Worm (Caenorhabditis elegans) whole organism, L4 larva: ENCODE data around the gene alkb-8.

Experiments
- D1046.2 ChIP-seq: fragments of 200-800 bp; sonication (Bioruptor generic); IDR thresholded peaks from 2 replicates; pipeline ENCODE4 v1.3.6; 2022; ENCODE audit warnings: missing genetic modification characterization, missing compliant biosample characterization
- F10B5.3 ChIP-seq: sonication (generic microtip); optimal IDR thresholded peaks from 2 replicates; lab custom pipeline; 2016; ENCODE audit warnings: mild to moderate bottlenecking, missing genetic modification characterization, missing compliant biosample characterization
- F26F4.8 ChIP-seq: fragments of 200-800 bp; sonication (Bioruptor generic); conservative IDR thresholded peaks from 2 replicates; pipeline ENCODE4 v1.3.6; 2022; ENCODE audit warnings: missing genetic modification characterization, missing compliant biosample characterization
- F49E8.2 ChIP-seq: sonication (generic microtip); optimal IDR thresholded peaks from 2 replicates; lab custom pipeline; 2016; ENCODE audit warnings: missing compliant biosample characterization, mild to moderate bottlenecking, missing genetic modification characterization, borderline replicate concordance
- T20F7.1 ChIP-seq: fragments of 200-800 bp; sonication (Bioruptor generic); optimal IDR thresholded peaks from 2 replicates; lab custom pipeline; 2018; ENCODE audit warnings: mild to moderate bottlenecking, missing genetic modification characterization, missing compliant biosample characterization
- T26A8.4 ChIP-seq: fragments of 200-800 bp; sonication (Bioruptor generic); IDR thresholded peaks from 2 replicates; pipeline ENCODE4 v1.3.6; 2022; ENCODE audit warnings: missing genetic modification characterization, missing compliant biosample characterization
- Y5F2A.4 ChIP-seq: fragments of 200-800 bp; sonication (Bioruptor generic); optimal IDR thresholded peaks from 2 replicates; lab custom pipeline; 2018; ENCODE audit warnings: mild to moderate bottlenecking, missing genetic modification characterization, missing compliant biosample characterization
- Y75B8A.6 ChIP-seq: fragments of 200-800 bp; sonication (Bioruptor generic); IDR thresholded peaks from 2 replicates; pipeline ENCODE4 v1.3.6; 2022; ENCODE audit warnings: missing genetic modification reagents, missing genetic modification characterization, missing compliant biosample characterization
- ZK337.2 ChIP-seq: fragments of 200-800 bp; sonication (Bioruptor generic); IDR thresholded peaks from 2 replicates; pipeline ENCODE4 v1.3.6; 2022; ENCODE audit warnings: missing genetic modification reagents, missing genetic modification characterization, missing compliant biosample characterization
- ZK546.5 ChIP-seq, 2 experiments: sonication (generic microtip); optimal IDR thresholded peaks; 2 replicates each; lab custom pipeline; 2017; ENCODE audit warnings: missing biosample characterization in 2 of 2, missing genetic modification characterization in 2 of 2
- aha-1 ChIP-seq: fragments of 150-350 bp; peaks from one replicate; lab custom pipeline; 2014; ENCODE audit warnings: missing biosample characterization, missing genetic modification characterization
- aly-2 ChIP-seq: sonication (generic microtip); optimal IDR thresholded peaks from 2 replicates; lab custom pipeline; 2018; ENCODE audit warnings: missing biosample characterization, missing genetic modification characterization
- ceh-28 ChIP-seq: fragments of 150-350 bp; optimal IDR thresholded peaks from 2 replicates; lab custom pipeline; 2014; ENCODE audit warnings: missing biosample characterization, missing genetic modification reagents, missing genetic modification characterization
- ceh-32 ChIP-seq: sonication (generic microtip); optimal IDR thresholded peaks from 2 replicates; lab custom pipeline; 2016; ENCODE audit warnings: mild to moderate bottlenecking, missing genetic modification characterization, missing compliant biosample characterization; ENCODE audit not compliant: poor library complexity
- ces-1 ChIP-seq: fragments of 150-350 bp; sonication (generic microtip); optimal IDR thresholded peaks from 4 replicates; lab custom pipeline; 2014; ENCODE audit warnings: missing biosample characterization, missing genetic modification reagents, missing genetic modification characterization
- daf-19 ChIP-seq: fragments of 200-800 bp; sonication (Bioruptor generic); conservative IDR thresholded peaks from 2 replicates; pipeline ENCODE4 v1.3.6; 2022; ENCODE audit warnings: missing genetic modification characterization, missing compliant biosample characterization
- daf-8 ChIP-seq: fragments of 200-800 bp; sonication (Bioruptor generic); IDR thresholded peaks from 2 replicates; pipeline ENCODE4 v1.3.6; 2022; ENCODE audit warnings: missing genetic modification characterization, missing compliant biosample characterization
- dpl-1 ChIP-seq: fragments of 150-350 bp; optimal IDR thresholded peaks from 2 replicates; lab custom pipeline; 2014; ENCODE audit warnings: missing biosample characterization, missing genetic modification reagents, missing genetic modification characterization
- dve-1 ChIP-seq: sonication (generic microtip); optimal IDR thresholded peaks from 2 replicates; lab custom pipeline; 2017; ENCODE audit warnings: antibody characterized with exemption, mild to moderate bottlenecking, missing genetic modification characterization, missing compliant biosample characterization; ENCODE audit not compliant: insufficient read depth
- fkh-10 ChIP-seq: fragments of 150-350 bp; optimal IDR thresholded peaks from 2 replicates; lab custom pipeline; 2014; ENCODE audit warnings: missing biosample characterization, missing genetic modification reagents, missing genetic modification characterization
- fos-1 ChIP-seq: fragments of 150-350 bp; optimal IDR thresholded peaks from 2 replicates; lab custom pipeline; 2014; ENCODE audit warnings: missing biosample characterization, missing genetic modification characterization
- hlh-11 ChIP-seq: fragments of 200-800 bp; sonication (Bioruptor generic); optimal IDR thresholded peaks from 2 replicates; lab custom pipeline; 2018; ENCODE audit warnings: mild to moderate bottlenecking, missing genetic modification characterization, missing compliant biosample characterization
- hlh-30 ChIP-seq: sonication (generic microtip); optimal IDR thresholded peaks from 2 replicates; lab custom pipeline; 2017; ENCODE audit warnings: antibody characterized with exemption, mild to moderate bottlenecking, missing genetic modification characterization, missing compliant biosample characterization; ENCODE audit not compliant: insufficient read depth
- jun-1 ChIP-seq: fragments of 150-350 bp; optimal IDR thresholded peaks from 2 replicates; lab custom pipeline; 2014; ENCODE audit warnings: missing biosample characterization, missing genetic modification reagents, missing genetic modification characterization
- lin-1 ChIP-seq: fragments of 200-800 bp; sonication (Bioruptor generic); IDR thresholded peaks from 2 replicates; pipeline ENCODE4 v1.3.6; 2022; ENCODE audit warnings: missing genetic modification reagents, missing genetic modification characterization, missing compliant biosample characterization
- lin-15B ChIP-seq: fragments of 150-350 bp; sonication (generic microtip); optimal IDR thresholded peaks from 3 replicates; lab custom pipeline; 2014; ENCODE audit warnings: missing biosample characterization, missing genetic modification characterization
- lin-38 ChIP-seq: fragments of 200-800 bp; sonication (Bioruptor generic); IDR thresholded peaks from 2 replicates; pipeline ENCODE4 v1.3.6; 2022; ENCODE audit warnings: missing genetic modification reagents, missing genetic modification characterization, missing compliant biosample characterization
- lir-3 ChIP-seq: sonication (generic microtip); optimal IDR thresholded peaks from 2 replicates; lab custom pipeline; 2016; ENCODE audit warnings: mild to moderate bottlenecking, missing genetic modification characterization, missing compliant biosample characterization
- lsy-2 ChIP-seq, 2 experiments: fragments of 150-350 bp in 1 of 2; sonication (generic microtip) in 1 of 2; optimal IDR thresholded peaks; 2 replicates each; lab custom pipeline; 2014 to 2017; ENCODE audit warnings: missing biosample characterization in 2 of 2, missing genetic modification characterization in 2 of 2
- madf-5 ChIP-seq, 2 experiments: fragments of 200-800 bp; sonication (Bioruptor generic); IDR thresholded peaks; 2 replicates each; pipeline ENCODE4 v1.3.6; 2022; ENCODE audit warnings: missing compliant biosample characterization in 2 of 2, missing genetic modification characterization in 2 of 2
- madf-9 ChIP-seq: fragments of 200-800 bp; sonication (Bioruptor generic); conservative IDR thresholded peaks from 2 replicates; pipeline ENCODE4 v1.3.6; 2022; ENCODE audit warnings: missing genetic modification reagents, missing genetic modification characterization, missing compliant biosample characterization
- mdl-1 ChIP-seq, 2 experiments: fragments of 150-350 bp in 1 of 2; sonication (generic microtip) in 1 of 2; optimal IDR thresholded peaks; 2 replicates each; lab custom pipeline; 2014 to 2017; ENCODE audit warnings: missing biosample characterization in 2 of 2, missing genetic modification characterization in 2 of 2
- mdt-29 ChIP-seq: fragments of 200-800 bp; sonication (Bioruptor generic); IDR thresholded peaks from 2 replicates; pipeline ENCODE4 v1.3.6; 2022; ENCODE audit warnings: missing genetic modification reagents, missing genetic modification characterization, missing compliant biosample characterization
- mes-2 ChIP-seq: sonication (generic microtip); optimal IDR thresholded peaks from 2 replicates; lab custom pipeline; 2016; ENCODE audit warnings: missing genotype, mild to moderate bottlenecking, missing genetic modification characterization, missing compliant biosample characterization; ENCODE audit not compliant: poor library complexity, severe bottlenecking
- nhr-41 ChIP-seq: fragments of 200-800 bp; sonication (Bioruptor generic); IDR thresholded peaks from 2 replicates; pipeline ENCODE4 v1.3.6; 2022; ENCODE audit warnings: missing genetic modification reagents, missing genetic modification characterization, missing compliant biosample characterization
- nhr-42 ChIP-seq: fragments of 200-800 bp; sonication (Bioruptor generic); IDR thresholded peaks from 2 replicates; pipeline ENCODE4 v1.3.6; 2022; ENCODE audit warnings: missing genetic modification characterization, missing compliant biosample characterization
- nhr-48 ChIP-seq: sonication (generic microtip); optimal IDR thresholded peaks from 2 replicates; lab custom pipeline; 2016; ENCODE audit warnings: mild to moderate bottlenecking, missing genetic modification characterization, missing compliant biosample characterization
- nhr-6 ChIP-seq: fragments of 150-350 bp; optimal IDR thresholded peaks from 2 replicates; lab custom pipeline; 2014; ENCODE audit warnings: missing biosample characterization, missing genetic modification characterization
- php-3 ChIP-seq: fragments of 200-800 bp; sonication (Bioruptor generic); IDR thresholded peaks from 2 replicates; pipeline ENCODE4 v1.3.6; 2022; ENCODE audit warnings: missing genetic modification reagents, missing genetic modification characterization, missing compliant biosample characterization
- sdz-12 ChIP-seq: fragments of 200-800 bp; sonication (Bioruptor generic); optimal IDR thresholded peaks from 2 replicates; lab custom pipeline; 2018; ENCODE audit warnings: mild to moderate bottlenecking, missing genetic modification characterization, missing compliant biosample characterization
- snpc-1.2 ChIP-seq: fragments of 200-800 bp; sonication (Bioruptor generic); IDR thresholded peaks from 2 replicates; pipeline ENCODE4 v1.3.6; 2022; ENCODE audit warnings: missing genetic modification reagents, missing genetic modification characterization, missing compliant biosample characterization
- snpc-4 ChIP-seq: fragments of 150-350 bp; optimal IDR thresholded peaks from 2 replicates; lab custom pipeline; 2014; ENCODE audit warnings: missing biosample characterization, missing genetic modification characterization
- tag-97 ChIP-seq: fragments of 200-800 bp; sonication (Bioruptor generic); IDR thresholded peaks from 2 replicates; pipeline ENCODE4 v1.3.6; 2022; ENCODE audit warnings: missing genetic modification characterization, missing compliant biosample characterization
- tra-1 ChIP-seq: fragments of 200-800 bp; sonication (Bioruptor generic); IDR thresholded peaks from 2 replicates; pipeline ENCODE4 v1.3.6; 2022; ENCODE audit warnings: missing genetic modification reagents, missing genetic modification characterization, missing compliant biosample characterization
- unc-130 ChIP-seq: sonication (generic microtip); optimal IDR thresholded peaks from 2 replicates; lab custom pipeline; 2016; ENCODE audit warnings: missing genetic modification reagents, missing genetic modification characterization, missing compliant biosample characterization
- unc-39 ChIP-seq: sonication (generic microtip); optimal IDR thresholded peaks from 2 replicates; lab custom pipeline; 2017; ENCODE audit warnings: missing biosample characterization, missing genetic modification characterization
- zfp-3 ChIP-seq: fragments of 200-800 bp; sonication (Bioruptor generic); conservative IDR thresholded peaks from 2 replicates; pipeline ENCODE4 v1.3.6; 2022; ENCODE audit warnings: missing genetic modification reagents, missing genetic modification characterization, missing compliant biosample characterization
- zip-11 ChIP-seq: fragments of 200-800 bp; sonication (Bioruptor generic); IDR thresholded peaks from 2 replicates; pipeline ENCODE4 v1.3.6; 2022; ENCODE audit warnings: missing genetic modification characterization, missing compliant biosample characterization
- ztf-11 ChIP-seq: fragments of 150-350 bp; optimal IDR thresholded peaks from 2 replicates; lab custom pipeline; 2014; ENCODE audit warnings: missing biosample characterization, missing genetic modification characterization
- ztf-7 ChIP-seq: fragments of 150-350 bp; optimal IDR thresholded peaks from 2 replicates; lab custom pipeline; 2014; ENCODE audit warnings: missing biosample characterization, missing genetic modification characterization

alkb-8 gene

DNA sequence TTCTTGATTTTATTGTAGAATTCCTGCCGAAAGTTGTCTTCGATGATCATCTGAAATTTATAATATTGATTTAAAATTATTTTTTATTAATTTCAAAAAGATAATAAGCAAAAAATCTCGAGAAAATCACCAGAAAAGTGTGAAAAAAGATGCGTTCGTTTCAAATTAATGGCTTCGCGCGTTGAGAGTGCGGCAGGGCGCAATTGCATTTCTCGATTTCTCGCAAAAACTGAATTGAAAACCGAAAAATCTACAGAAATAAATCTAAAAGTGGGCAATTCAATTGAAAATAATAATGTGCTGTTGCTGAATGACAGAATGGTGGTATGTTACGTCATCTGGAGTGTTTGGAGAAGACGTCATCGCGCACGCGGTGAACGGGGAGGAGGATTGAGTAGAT, 25.9 kb downstream of the alkb-8 start, which contains the start of gene evl-18:
Gene evl-18, minus strand, starts transcription at position 50 of the 400 bp plus-strand sequence.
- TF ChIP-seq lsy-2 (tag; optimal IDR thresholded peaks at IDR 0.05; lab: Kevin White, UChicago) (peak in 1 of 2 experiments; percentile 33), F10B5.3 (tag; lab: Kevin White, UChicago) (no peak), mes-2 (tag; lab: Kevin White, UChicago) (peak; percentile 15), Y5F2A.4 (no peak), ztf-11 (tag; lab: Kevin White, UChicago) (no peak), lir-3 (tag; lab: Kevin White, UChicago) (no peak), aha-1 (tag; lab: Kevin White, UChicago) (no peak), fos-1 (no peak), F49E8.2 (no peak), D1046.2 (GFP tag; lab: Robert Waterston, UW) (no peak), hlh-11 (tag; lab: Kevin White, UChicago) (no peak), snpc-1.2 (GFP tag; lab: Robert Waterston, UW) (no peak), nhr-42 (no peak), lin-15B (no peak), dpl-1 (GFP tag; lab: Kevin White, UChicago) (peak; percentile 58), zfp-3 (GFP tag; lab: Robert Waterston, UW) (no peak), lin-38 (GFP tag; lab: Robert Waterston, UW) (peak; percentile 71), php-3 (GFP tag; lab: Robert Waterston, UW) (no peak), ZK337.2 (GFP tag; lab: Robert Waterston, UW) (no peak), ceh-32 (tag; lab: Kevin White, UChicago) (no peak), madf-5 (GFP tag; IDR thresholded peaks at IDR 0.05; lab: Robert Waterston, UW) (no peak), Y75B8A.6 (GFP tag; lab: Robert Waterston, UW) (no peak), unc-130 (GFP tag; lab: Kevin White, UChicago) (no peak), nhr-6 (tag; lab: Kevin White, UChicago) (no peak), daf-19 (GFP tag; lab: Robert Waterston, UW) (no peak), daf-8 (GFP tag; lab: Robert Waterston, UW) (no peak), T20F7.1 (GFP tag; lab: Kevin White, UChicago) (no peak), T26A8.4 (no peak), sdz-12 (GFP tag; lab: Kevin White, UChicago) (no peak), nhr-48 (tag; lab: Kevin White, UChicago) (no peak)

DNA sequence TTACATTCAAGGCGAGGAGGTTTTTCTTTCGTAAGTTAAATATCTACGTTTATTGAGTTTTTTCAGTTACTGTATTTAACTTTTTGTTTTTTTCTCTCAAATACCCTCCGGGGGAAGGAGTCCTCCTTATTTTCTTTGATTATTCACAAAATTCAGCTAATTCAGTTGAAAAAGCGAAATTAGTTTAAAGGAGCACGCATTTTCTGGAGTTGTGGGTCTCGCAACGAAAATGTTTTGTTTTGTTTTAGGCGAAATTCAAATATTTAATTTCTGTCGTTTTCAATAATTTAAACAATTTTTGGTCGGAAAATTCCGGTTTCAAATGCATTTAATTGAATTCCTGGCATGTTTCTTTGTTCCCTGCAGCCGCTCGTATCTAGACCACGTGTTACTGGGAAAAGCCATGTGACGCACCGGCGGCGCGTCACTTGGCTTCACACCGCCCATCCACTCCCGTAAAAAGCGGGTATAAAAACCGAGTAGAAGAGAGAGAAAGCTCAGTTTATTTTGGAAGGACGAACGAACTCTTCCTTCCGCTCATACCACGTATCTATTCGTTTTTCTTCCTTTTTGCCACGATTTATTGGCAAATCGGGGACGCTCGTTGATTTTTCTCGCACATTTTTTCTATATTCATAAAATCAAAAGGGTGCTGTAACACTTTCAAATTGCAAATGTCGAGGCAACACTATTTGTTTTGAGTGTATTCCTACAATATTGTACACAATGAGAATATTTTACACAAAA, 26.6 kb downstream of the alkb-8 start:
- TF ChIP-seq ces-1 (no peak), ceh-28 (tag; lab: Kevin White, UChicago) (no peak), tag-97 (GFP tag; lab: Robert Waterston, UW) (no peak), unc-39 (tag; lab: Kevin White, UChicago) (no peak), F10B5.3 (tag; lab: Kevin White, UChicago) (no peak), fkh-10 (GFP tag; lab: Kevin White, UChicago) (no peak), nhr-41 (GFP tag; lab: Robert Waterston, UW) (no peak), ztf-11 (tag; lab: Kevin White, UChicago) (no peak), hlh-30 (tag; lab: Kevin White, UChicago) (peak; percentile 69), dve-1 (tag; lab: Kevin White, UChicago) (peak; percentile 33), jun-1 (tag; lab: Kevin White, UChicago) (no peak), snpc-4 (no peak), aly-2 (no peak), fos-1 (no peak), tra-1 (GFP tag; lab: Robert Waterston, UW) (no peak), mdt-29 (no peak), lin-1 (GFP tag; lab: Robert Waterston, UW) (no peak), T20F7.1 (GFP tag; lab: Kevin White, UChicago) (no peak), F26F4.8 (GFP tag; lab: Robert Waterston, UW) (no peak), zip-11 (no peak), daf-8 (GFP tag; lab: Robert Waterston, UW) (no peak), ztf-7 (tag; lab: Kevin White, UChicago) (no peak), ZK546.5 (tag; optimal IDR thresholded peaks at IDR 0.05; lab: Kevin White, UChicago) (no peak), mdl-1 (tag; optimal IDR thresholded peaks at IDR 0.05; lab: Kevin White, UChicago) (no peak), madf-9 (GFP tag; lab: Robert Waterston, UW) (no peak)
